Worm (Caenorhabditis elegans): ENCODE results near the gene dcr-1.

dcr-1 gene

DNA sequence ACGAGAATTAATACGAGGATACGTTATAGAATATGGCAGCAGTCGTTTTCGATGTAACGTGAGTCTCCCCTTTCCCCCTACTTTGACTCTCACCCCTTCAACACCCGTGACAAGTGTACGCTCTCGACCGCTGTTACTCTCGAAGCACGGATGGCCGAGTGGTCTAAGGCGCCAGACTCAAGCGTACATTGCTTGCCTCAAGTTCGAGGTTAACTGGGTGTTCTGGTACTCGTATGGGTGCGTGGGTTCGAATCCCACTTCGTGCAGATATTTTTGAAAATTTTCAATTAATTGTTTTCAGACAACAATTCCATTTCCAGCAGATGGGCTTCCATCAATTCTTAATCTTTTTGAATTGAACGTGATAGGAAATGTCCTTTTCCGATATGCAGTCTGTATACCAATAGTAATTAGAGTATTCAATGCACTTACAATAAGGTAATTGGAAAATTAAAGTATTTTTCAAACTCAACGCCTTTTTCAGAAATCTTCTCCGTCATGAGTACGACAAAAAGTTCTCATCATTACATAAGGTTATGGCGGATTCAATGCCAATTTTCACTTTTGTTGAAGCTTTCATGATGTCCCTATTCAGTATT lies 29.5 kb upstream of the dcr-1 start (continued):
- TF ChIP-seq hmg-1.2 (GFP tag; IDR thresholded peaks at IDR 0.05) (peak; percentile 78), ceh-100 (GFP tag; IDR thresholded peaks at IDR 0.05) (peak; percentile 57), lsy-27 (tag; optimal IDR thresholded peaks at IDR 0.05; ENCODE audit: borderline replicate concordance, insufficient read depth) (no peak), tbx-9 (tag; optimal IDR thresholded peaks at IDR 0.05; ENCODE audit: borderline replicate concordance) (no peak), lin-26 (GFP tag; IDR thresholded peaks at IDR 0.05) (peak; percentile 95), D2030.7 (GFP tag; IDR thresholded peaks at IDR 0.05) (peak; percentile 83), F39B2.1 (GFP tag; IDR thresholded peaks at IDR 0.05) (no peak), chd-7 (tag; optimal IDR thresholded peaks at IDR 0.05) (peak; percentile 81), Y53G8AR.9 (GFP tag; conservative IDR thresholded peaks at IDR 0.05) (peak; percentile 64; the same call in 1 of the 2 replicates), B0261.1 (tag; optimal IDR thresholded peaks at IDR 0.05) (peak; percentile 93), Y95B8A.8 (GFP tag; IDR thresholded peaks at IDR 0.05) (peak; percentile 71; the same call in 1 of the 2 replicates), athp-1 (tag; optimal IDR thresholded peaks at IDR 0.05) (peak; percentile 24), C06A6.2 (GFP tag; conservative IDR thresholded peaks at IDR 0.05) (0 out of 2 replicates have a peak, but pooled peaks have one; percentile 18), lag-1 (GFP tag; IDR thresholded peaks at IDR 0.05) (no peak), Y56A3A.18 (GFP tag; IDR thresholded peaks at IDR 0.05) (peak; percentile 83), akir-1 (GFP tag; optimal IDR thresholded peaks at IDR 0.05) (peak; percentile 38), bed-1 (GFP tag; IDR thresholded peaks at IDR 0.05) (no peak), ceh-79 (tag; optimal IDR thresholded peaks at IDR 0.05) (peak; percentile 37), efl-1 (GFP tag; optimal IDR thresholded peaks at IDR 0.05) (peak; percentile 4), F57A8.1 (GFP tag; optimal IDR thresholded peaks at IDR 0.05) (peak; percentile 40)

DNA sequence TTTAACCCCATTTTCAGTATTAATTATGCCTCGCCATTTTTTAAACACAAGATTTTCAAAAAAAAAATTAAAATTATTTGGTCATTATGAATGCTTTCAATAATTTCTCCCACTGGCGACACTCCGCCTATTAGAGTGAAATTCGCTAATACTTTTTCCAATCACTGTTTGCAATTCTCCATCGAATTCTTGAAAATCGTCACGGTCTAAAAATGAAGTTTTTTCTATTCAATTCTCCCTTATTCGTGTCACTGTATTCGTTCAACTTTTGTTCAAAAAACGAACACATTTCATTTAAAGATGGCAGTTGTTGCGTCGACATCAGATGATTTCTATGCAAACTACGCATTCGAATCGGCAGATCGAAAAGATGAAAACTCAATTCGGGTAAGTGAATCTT lies 28.4 kb upstream of the dcr-1 start, which contains the start of gene C14B9.3:
Gene C14B9.3, plus strand, starts transcription at position 301 of the 400 bp plus-strand sequence.
- TF ChIP-seq let-607 (tag; optimal IDR thresholded peaks at IDR 0.05) (no peak), hsf-1 (GFP tag; IDR thresholded peaks at IDR 0.05) (no peak), attf-6 (GFP tag; IDR thresholded peaks at IDR 0.05) (no peak), ceh-40 (GFP tag; IDR thresholded peaks at IDR 0.05) (no peak), attf-3 (GFP tag; conservative IDR thresholded peaks at IDR 0.05) (no peak), dpl-1 (GFP tag; optimal IDR thresholded peaks at IDR 0.05) (no peak), lin-35 (GFP tag; optimal IDR thresholded peaks at IDR 0.05) (no peak), gei-17 (GFP tag; optimal IDR thresholded peaks at IDR 0.05) (no peak), ekl-4 (GFP tag; IDR thresholded peaks at IDR 0.05) (no peak), nhr-80 (tag; optimal IDR thresholded peaks at IDR 0.05) (no peak), aptf-2 (GFP tag; conservative IDR thresholded peaks at IDR 0.05) (no peak), snpc-1.1 (tag; optimal IDR thresholded peaks at IDR 0.05; ENCODE audit: insufficient read depth) (no peak), madf-3 (GFP tag; IDR thresholded peaks at IDR 0.05) (no peak), ceh-100 (GFP tag; IDR thresholded peaks at IDR 0.05) (no peak)

DNA sequence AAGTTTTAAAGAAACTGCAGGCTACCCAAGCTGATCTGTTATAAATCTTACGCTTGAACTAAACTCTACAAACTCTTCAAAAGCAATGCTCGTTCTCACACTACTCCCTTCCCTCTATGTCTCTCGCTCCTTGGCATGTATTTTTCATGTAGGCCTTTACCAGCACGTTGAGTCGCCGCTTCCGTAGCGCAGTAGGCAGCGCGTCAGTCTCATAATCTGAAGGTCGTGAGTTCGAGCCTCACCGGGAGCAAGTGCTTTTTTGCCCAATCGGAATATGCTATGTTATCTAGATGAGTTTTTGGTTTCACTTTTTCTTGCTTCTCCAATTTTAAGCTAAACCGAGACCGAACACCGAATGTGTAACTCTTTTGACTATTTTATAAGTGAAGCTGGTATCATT lies 26.4 kb upstream of the dcr-1 start:
- TF ChIP-seq ceh-27 (GFP tag; optimal IDR thresholded peaks at IDR 0.05) (peak; percentile 59), F33H1.4 (GFP tag; IDR thresholded peaks at IDR 0.05) (0 out of 2 replicates have a peak, but pooled peaks have one; percentile 14), nfyb-1 (GFP tag; IDR thresholded peaks at IDR 0.05) (peak; percentile 65; the same call in 1 of the 2 replicates), mes-4 (tag; optimal IDR thresholded peaks at IDR 0.05) (no peak), nhr-90 (tag; optimal IDR thresholded peaks at IDR 0.05) (peak; percentile 67), mcd-1 (GFP tag; IDR thresholded peaks at IDR 0.05) (peak; percentile 39; the same call in 1 of the 2 replicates), madf-10 (tag; optimal IDR thresholded peaks at IDR 0.05) (peak; percentile 21), gei-17 (GFP tag; optimal IDR thresholded peaks at IDR 0.05) (no peak), attf-3 (GFP tag; conservative IDR thresholded peaks at IDR 0.05) (0 out of 2 replicates have a peak, but pooled peaks have one; percentile 22), Y53F4B.3 (GFP tag; IDR thresholded peaks at IDR 0.05) (no peak), T07F8.4 (tag; optimal IDR thresholded peaks at IDR 0.05) (peak; percentile 15), snpc-3.4 (tag; optimal IDR thresholded peaks at IDR 0.05) (peak; percentile 28), aptf-2 (GFP tag; conservative IDR thresholded peaks at IDR 0.05) (0 out of 2 replicates have a peak, but pooled peaks have one; percentile 33), pbrm-1 (GFP tag; IDR thresholded peaks at IDR 0.05) (0 out of 2 replicates have a peak, but pooled peaks have one; percentile 38), him-1 (tag; optimal IDR thresholded peaks at IDR 0.05) (peak; percentile 69), lin-26 (GFP tag; IDR thresholded peaks at IDR 0.05) (peak; percentile 80)

Measured in whole organism, young adult.